Worm (Caenorhabditis elegans): ENCODE data around the gene mdl-1.

Gene mdl-1

DNA sequence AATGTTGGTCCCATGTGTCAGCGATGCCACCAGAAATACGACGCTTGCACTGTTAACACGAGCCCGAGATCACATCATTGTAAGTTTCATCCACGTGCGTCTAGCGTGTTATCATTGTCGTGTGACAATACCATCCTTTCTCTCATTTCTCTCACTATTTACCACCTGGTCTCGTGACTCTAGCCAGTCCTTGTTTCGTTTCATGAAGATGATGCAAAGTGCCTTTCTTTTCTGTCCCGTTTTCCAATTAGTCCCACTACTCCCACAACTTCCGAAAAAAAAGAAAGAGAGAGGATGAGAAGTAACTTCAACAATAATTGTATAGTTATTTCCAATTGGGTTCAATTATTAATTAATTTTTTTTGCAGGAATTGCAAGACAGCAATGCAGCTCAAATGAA, 740 bp downstream of the mdl-1 start:
- TF ChIP-seq lin-54 (GFP tag; optimal IDR thresholded peaks at IDR 0.05) = peak; percentile 10
- TF ChIP-seq nhr-80 (tag; optimal IDR thresholded peaks at IDR 0.05) = peak; percentile 51
- TF ChIP-seq madf-6 (GFP tag; IDR thresholded peaks at IDR 0.05) = no peak
- TF ChIP-seq cebp-1 (GFP tag; IDR thresholded peaks at IDR 0.05) = no peak
- TF ChIP-seq cebp-1 (tag; optimal IDR thresholded peaks at IDR 0.05) = peak; percentile 21
- peak; percentile 85 for TF ChIP-seq pha-4 (tag; optimal IDR thresholded peaks at IDR 0.05)
- TF ChIP-seq madf-10 (tag; optimal IDR thresholded peaks at IDR 0.05) = peak; percentile 25
- no peak for TF ChIP-seq dpff-1 (tag; optimal IDR thresholded peaks at IDR 0.05)
- no peak for TF ChIP-seq mxl-1 (tag; optimal IDR thresholded peaks at IDR 0.05)
- peak in 1 of 3 experiments; percentile 17 for TF ChIP-seq lin-35 (GFP tag; optimal IDR thresholded peaks at IDR 0.05)
- TF ChIP-seq somi-1 (GFP tag; optimal IDR thresholded peaks at IDR 0.05) = no peak
- peak; percentile 60; the same call in 1 of the 2 replicates for TF ChIP-seq C06A6.2 (GFP tag; conservative IDR thresholded peaks at IDR 0.05)
- no peak for TF ChIP-seq ekl-4 (GFP tag; IDR thresholded peaks at IDR 0.05)
- peak; percentile 2 for TF ChIP-seq chd-7 (tag; optimal IDR thresholded peaks at IDR 0.05)
- peak; percentile 14; the same call in 1 of the 2 replicates for TF ChIP-seq hmg-1.2 (GFP tag; IDR thresholded peaks at IDR 0.05)
- peak; percentile 88 for TF ChIP-seq ama-1 (optimal IDR thresholded peaks at IDR 0.05)
- TF ChIP-seq ama-1 (GFP tag; optimal IDR thresholded peaks at IDR 0.05) = no peak
- peak; percentile 36 for TF ChIP-seq ZK185.1 (tag; optimal IDR thresholded peaks at IDR 0.05; ENCODE audit: poor library complexity, severe bottlenecking)

- 0 out of 2 replicates have a peak, but pooled peaks have one; percentile 18 for TF ChIP-seq hmg-20 (GFP tag; IDR thresholded peaks at IDR 0.05)
- TF ChIP-seq ama-1 (optimal IDR thresholded peaks at IDR 0.05) = peak; percentile 17
- TF ChIP-seq ama-1 (GFP tag; optimal IDR thresholded peaks at IDR 0.05) = no peak
- TF ChIP-seq Y95B8A.8 (GFP tag; IDR thresholded peaks at IDR 0.05) = 0 out of 2 replicates have a peak, but pooled peaks have one; percentile 6
- TF ChIP-seq nfyb-1 (GFP tag; IDR thresholded peaks at IDR 0.05) = no peak
These were observed 1.2 kb downstream of the mdl-1 start for ce11 chrX:6743344-6743743.

ce11 chrX:6743853-6744346, 1.7 kb downstream of the mdl-1 start:
- TF ChIP-seq aptf-3 (GFP tag; IDR thresholded peaks at IDR 0.05) (no peak), F37B4.10 (GFP tag; IDR thresholded peaks at IDR 0.05) (no peak), snpc-1.1 (tag; optimal IDR thresholded peaks at IDR 0.05; ENCODE audit: insufficient read depth) (no peak), Y79H2A.3 (GFP tag; conservative IDR thresholded peaks at IDR 0.05) (peak; percentile 74; the same call in 1 of the 2 replicates), ztf-25 (GFP tag; IDR thresholded peaks at IDR 0.05) (0 out of 2 replicates have a peak, but pooled peaks have one; percentile 63), Y67H2A.10 (GFP tag; conservative IDR thresholded peaks at IDR 0.05) (no peak), nhr-90 (tag; optimal IDR thresholded peaks at IDR 0.05) (peak; percentile 82), cebp-2 (GFP tag; IDR thresholded peaks at IDR 0.05) (0 out of 2 replicates have a peak, but pooled peaks have one; percentile 75), bed-1 (GFP tag; IDR thresholded peaks at IDR 0.05) (no peak), chd-7 (tag; optimal IDR thresholded peaks at IDR 0.05) (peak; percentile 95), tlf-1 (GFP tag; optimal IDR thresholded peaks at IDR 0.05) (peak; percentile 90), C17E4.6 (GFP tag; IDR thresholded peaks at IDR 0.05) (peak; percentile 79), lsy-27 (tag; optimal IDR thresholded peaks at IDR 0.05; ENCODE audit: borderline replicate concordance, insufficient read depth) (no peak), K11D2.4 (GFP tag; IDR thresholded peaks at IDR 0.05) (peak; percentile 89), B0336.3 (GFP tag; IDR thresholded peaks at IDR 0.05) (peak; percentile 92), pha-4 (tag; optimal IDR thresholded peaks at IDR 0.05) (peak; percentile 35), mcd-1 (GFP tag; IDR thresholded peaks at IDR 0.05) (peak; percentile 47; the same call in 1 of the 2 replicates), zim-3 (tag; optimal IDR thresholded peaks at IDR 0.05) (peak; percentile 84), B0261.1 (tag; optimal IDR thresholded peaks at IDR 0.05) (peak; percentile 9), lin-35 (GFP tag; optimal IDR thresholded peaks at IDR 0.05) (peak in 1 of 3 experiments; percentile 66), unc-62 (GFP tag; optimal IDR thresholded peaks at IDR 0.05) (peak; percentile 42), snpc-4 (GFP tag; optimal IDR thresholded peaks at IDR 0.05) (no peak), snpc-4 (tag; optimal IDR thresholded peaks at IDR 0.05) (peak; percentile 11 to 67 (median 41)), Y56A3A.18 (GFP tag; IDR thresholded peaks at IDR 0.05) (0 out of 2 replicates have a peak, but pooled peaks have one; percentile 67), hmg-1.2 (GFP tag; IDR thresholded peaks at IDR 0.05) (peak; percentile 59), mxl-1 (tag; optimal IDR thresholded peaks at IDR 0.05) (no peak), nhr-27 (tag; optimal IDR thresholded peaks at IDR 0.05) (peak; percentile 61), lir-1 (GFP tag; conservative IDR thresholded peaks at IDR 0.05) (peak; percentile 52; the same call in 1 of the 2 replicates), repo-1 (tag; optimal IDR thresholded peaks at IDR 0.05) (peak; percentile 92)

All from whole organism, young adult.